Worm (Caenorhabditis elegans): ENCODE results near the gene kin-30.
"Not testable (repeated sequence)": the region's sequence is repeated elsewhere in the genome, so short reads cannot be mapped to it uniquely, and the experiment has no call there.

ce11 chrV:15250304-15250703 lies 5.7 kb downstream of the kin-30 start, which contains the start of gene srd-28:
- TF ChIP-seq ets-7 (tag; optimal IDR thresholded peaks at IDR 0.05); B0310.2 (tag; optimal IDR thresholded peaks at IDR 0.05); scrt-1 (GFP tag; IDR thresholded peaks at IDR 0.05); sea-1 (GFP tag; conservative IDR thresholded peaks at IDR 0.05); aly-1 (tag; optimal IDR thresholded peaks at IDR 0.05); ama-1 (optimal IDR thresholded peaks at IDR 0.05): not testable (repeated sequence)

Measured in whole organism, early embryonic.